Worm (Caenorhabditis elegans) whole organism, L4/young adult: Measurements from ENCODE around the gene gpr-2.

Experiments
- W03F9.2 ChIP-seq: fragments of 150-350 bp; optimal IDR thresholded peaks from 2 replicates; lab custom pipeline; 2014; ENCODE audit warnings: missing biosample characterization, missing genetic modification characterization
- him-1 ChIP-seq: sonication (generic microtip); optimal IDR thresholded peaks from 2 replicates; lab custom pipeline; 2016; ENCODE audit warnings: missing genotype, missing genetic modification reagents, missing genetic modification characterization, missing compliant biosample characterization

DNA sequence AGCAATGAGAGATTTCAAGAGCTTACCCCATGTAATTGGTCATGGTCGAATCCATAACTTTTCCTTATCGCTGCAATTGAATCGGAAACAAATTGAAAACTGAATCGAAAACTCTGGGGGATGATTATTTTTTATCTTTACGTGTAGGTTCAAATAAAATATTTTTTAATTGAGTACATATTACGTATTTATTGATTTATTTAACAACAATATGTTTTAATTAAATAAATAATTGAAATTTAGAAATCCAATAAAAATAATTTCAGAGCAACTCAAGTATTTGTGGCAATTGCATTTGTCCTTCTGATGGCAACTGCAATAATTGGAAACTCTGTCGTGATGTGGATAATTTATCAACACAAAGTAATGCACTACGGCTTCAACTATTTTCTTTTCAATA is 7.4 kb downstream of the gpr-2 start, which contains the start of gene C38C10.3:
- TF ChIP-seq him-1 (tag; lab: Kevin White, UChicago) = no peak
- no peak for TF ChIP-seq W03F9.2 (tag; lab: Kevin White, UChicago)
